Worm (Caenorhabditis elegans) whole organism, L4/young adult: ENCODE results near the gene odd-2.

Experiments used
- W03F9.2 ChIP-seq: fragments of 150-350 bp; optimal IDR thresholded peaks from 2 replicates; lab custom pipeline; 2014; ENCODE audit warnings: missing biosample characterization, missing genetic modification characterization
- dao-5 ChIP-seq: sonication (generic microtip); optimal IDR thresholded peaks from 2 replicates; lab custom pipeline; 2016; ENCODE audit warnings: missing genotype, missing genetic modification characterization, moderate library complexity, missing compliant biosample characterization
- him-1 ChIP-seq: sonication (generic microtip); optimal IDR thresholded peaks from 2 replicates; lab custom pipeline; 2016; ENCODE audit warnings: missing genotype, missing genetic modification reagents, missing genetic modification characterization, missing compliant biosample characterization

- no peak for TF ChIP-seq him-1
- TF ChIP-seq dao-5 (tag; lab: Kevin White, UChicago) = no peak
- TF ChIP-seq W03F9.2 (tag; lab: Kevin White, UChicago) = no peak
Measured at ce11 chrX:6129277-6129676, 31.1 kb downstream of the odd-2 start.
